Worm (Caenorhabditis elegans) whole organism, L3 larva: ENCODE results near the gene ceh-79.

Experiments
- aly-2 ChIP-seq: fragments of 150-350 bp; optimal IDR thresholded peaks from 2 replicates; lab custom pipeline; 2014; ENCODE audit warnings: missing biosample characterization, missing genetic modification characterization
- ceh-82 ChIP-seq: fragments of 150-350 bp; optimal IDR thresholded peaks from 2 replicates; lab custom pipeline; 2014; ENCODE audit warnings: missing biosample characterization, missing genetic modification characterization
- unc-62 ChIP-seq: fragments of 150-350 bp; sonication (generic microtip); optimal IDR thresholded peaks from 4 replicates; lab custom pipeline; 2014; ENCODE audit warnings: missing biosample characterization, missing genetic modification reagents, missing genetic modification characterization

DNA sequence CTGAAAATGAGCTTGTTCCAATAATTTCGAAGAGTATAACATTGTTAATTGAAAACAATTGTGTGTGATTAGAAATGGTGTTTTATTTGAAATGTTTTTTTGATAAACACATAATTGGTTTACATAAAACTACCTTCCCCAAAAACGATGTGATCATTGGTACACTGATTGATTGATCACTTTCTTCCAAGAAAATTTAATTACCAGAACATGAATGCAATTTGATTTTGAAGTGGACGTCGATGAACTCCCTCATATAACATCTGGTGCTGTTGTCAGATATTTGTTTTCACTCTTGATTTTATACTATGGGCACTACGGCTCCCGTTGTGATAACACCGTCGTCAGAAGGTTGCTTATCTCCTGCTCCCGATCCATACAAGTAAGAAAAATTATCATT, 19.0 kb downstream of the ceh-79 start, which contains the start of gene srh-15:
- TF ChIP-seq aly-2 (tag; lab: Kevin White, UChicago) (no peak), unc-62 (GFP tag; lab: Kevin White, UChicago) (no peak), ceh-82 (no peak)
